Worm (Caenorhabditis elegans): ENCODE results near the gene C04F6.9.

DNA sequence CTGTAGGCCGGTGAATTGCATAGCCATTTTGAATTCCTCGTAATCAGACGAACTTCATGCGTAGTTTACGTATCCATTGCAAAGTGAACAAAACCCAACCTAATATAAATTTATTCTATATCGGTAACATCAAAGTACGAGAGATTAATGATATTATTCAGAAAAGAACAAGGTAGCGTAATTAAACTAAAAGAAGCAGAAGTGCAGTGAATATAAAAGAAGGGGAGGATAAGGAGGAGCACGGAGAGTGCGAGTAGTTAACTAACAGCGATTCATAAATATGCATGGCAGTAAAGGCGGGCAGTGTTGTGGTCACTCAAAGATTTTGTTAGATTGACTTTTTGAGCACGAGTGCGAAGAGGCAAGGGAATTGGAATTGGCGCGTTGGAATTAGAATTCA, 27.2 kb upstream of the C04F6.9 start, which contains the start of gene clc-3:
- no peak for TF ChIP-seq hrde-1 (tag; optimal IDR thresholded peaks at IDR 0.05; ENCODE audit: borderline replicate concordance)
- no peak for TF ChIP-seq pha-4 (tag; optimal IDR thresholded peaks at IDR 0.05)
- TF ChIP-seq rec-8 (tag; optimal IDR thresholded peaks at IDR 0.05), result no peak

Measured in whole organism, young adult.